Worm (Caenorhabditis elegans): Measurements from ENCODE around the gene let-858.

Gene let-858

DNA sequence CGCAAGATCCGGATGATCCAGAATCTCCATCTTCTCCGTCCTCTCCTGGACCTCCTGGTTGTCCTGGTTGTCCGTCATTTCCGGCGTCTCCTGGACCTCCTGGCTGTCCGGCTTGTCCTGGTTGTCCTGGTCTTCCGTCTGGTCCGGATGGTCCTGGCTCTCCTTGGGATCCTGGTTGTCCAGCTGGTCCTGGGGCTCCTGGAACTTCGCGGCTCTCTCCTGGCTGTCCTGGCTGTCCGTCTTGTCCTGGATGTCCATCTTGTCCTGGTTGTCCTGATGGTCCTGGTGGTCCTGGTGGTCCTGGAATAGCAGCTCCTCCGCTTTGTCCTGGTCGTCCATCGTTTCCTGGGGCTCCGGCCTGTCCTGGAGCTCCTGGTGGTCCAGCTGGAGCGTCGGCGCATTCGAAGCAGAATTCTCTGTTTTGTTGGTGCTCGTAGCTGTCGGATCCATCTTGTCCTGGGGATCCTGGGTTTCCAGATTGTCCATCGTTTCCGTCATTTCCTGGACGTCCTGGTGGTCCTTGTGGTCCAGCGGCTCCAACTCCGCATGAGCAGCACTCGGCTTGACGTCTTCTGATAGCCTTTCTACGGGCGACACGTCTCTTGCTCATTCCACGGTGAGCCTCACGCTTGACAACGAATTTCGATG, 9.5 kb upstream of the let-858 start:
- no peak for TF ChIP-seq lsy-2 (tag; optimal IDR thresholded peaks at IDR 0.05)
- no peak for TF ChIP-seq irx-1 (tag; optimal IDR thresholded peaks at IDR 0.05)
- TF ChIP-seq ets-5 (GFP tag; IDR thresholded peaks at IDR 0.05): no peak
- no peak for TF ChIP-seq nhr-47 (tag; optimal IDR thresholded peaks at IDR 0.05)
- TF ChIP-seq pqm-1 (tag; optimal IDR thresholded peaks at IDR 0.05): no peak
- no peak for TF ChIP-seq ama-1 (optimal IDR thresholded peaks at IDR 0.05)
- no peak for TF ChIP-seq tbx-2 (tag; optimal IDR thresholded peaks at IDR 0.05)
- no peak for TF ChIP-seq mef-2 (tag; optimal IDR thresholded peaks at IDR 0.05)
- TF ChIP-seq rnt-1 (tag; optimal IDR thresholded peaks at IDR 0.05): no peak
- TF ChIP-seq nhr-71 (tag; optimal IDR thresholded peaks at IDR 0.05): no peak
- no peak for TF ChIP-seq zag-1 (tag; optimal IDR thresholded peaks at IDR 0.05)

DNA sequence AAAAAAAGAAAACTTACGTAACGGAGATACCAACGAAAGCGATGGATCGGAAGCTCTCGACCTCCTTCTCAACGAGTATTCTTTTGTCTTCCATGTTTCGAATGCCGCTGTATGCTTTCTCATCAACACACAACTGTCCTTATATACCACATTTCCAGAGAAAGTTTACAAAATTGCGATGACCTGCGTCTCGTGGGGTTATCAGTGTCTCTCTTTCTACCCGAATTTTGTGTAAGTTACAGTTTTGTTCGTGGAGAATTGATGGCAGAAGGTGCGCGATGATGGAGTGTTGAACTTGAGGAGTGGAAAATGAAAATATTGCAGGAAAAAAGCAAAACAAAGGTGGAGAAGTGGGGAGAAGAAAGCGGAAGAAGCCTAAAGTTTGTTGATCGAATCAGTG, 8.5 kb upstream of the let-858 start, which contains the start of gene col-81:
Gene col-81, minus strand, starts transcription at position 101 of the 400 bp plus-strand sequence.
- TF ChIP-seq aly-2 (tag; optimal IDR thresholded peaks at IDR 0.05) (no peak), pag-3 (tag; optimal IDR thresholded peaks at IDR 0.05; ENCODE audit: borderline replicate concordance, insufficient read depth) (no peak), irx-1 (tag; optimal IDR thresholded peaks at IDR 0.05) (no peak), ceh-90 (tag; optimal IDR thresholded peaks at IDR 0.05) (no peak), lin-39 (tag; optimal IDR thresholded peaks at IDR 0.05) (no peak), dsc-1 (tag; optimal IDR thresholded peaks at IDR 0.05) (no peak), lin-15B (tag; optimal IDR thresholded peaks at IDR 0.05) (no peak), ceh-82 (tag; optimal IDR thresholded peaks at IDR 0.05) (no peak), ama-1 (optimal IDR thresholded peaks at IDR 0.05) (no peak), nhr-11 (tag; optimal IDR thresholded peaks at IDR 0.05) (no peak), hlh-4 (tag; optimal IDR thresholded peaks at IDR 0.05) (no peak), nhr-77 (tag; optimal IDR thresholded peaks at IDR 0.05) (no peak), zip-4 (GFP tag; optimal IDR thresholded peaks at IDR 0.05) (no peak)

DNA sequence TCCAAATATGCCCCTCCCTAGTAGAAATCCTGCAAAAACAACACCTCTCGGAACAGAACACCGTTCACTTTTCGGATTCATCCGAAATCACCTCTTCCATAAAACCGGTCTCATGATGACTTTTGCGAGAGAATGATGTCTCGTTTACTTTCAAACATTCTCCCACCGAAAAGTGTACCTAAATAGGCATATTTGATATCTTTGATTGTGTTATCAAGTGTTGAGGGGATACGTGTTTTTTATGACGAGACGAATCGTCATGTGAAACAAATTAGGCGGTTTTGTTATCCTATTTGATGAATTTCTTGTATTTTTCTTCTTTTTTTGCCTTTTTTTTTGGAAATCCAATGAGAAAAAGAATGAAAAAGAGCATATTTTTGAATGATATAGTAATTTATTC, 7.0 kb upstream of the let-858 start:
- TF ChIP-seq lin-15B (tag; optimal IDR thresholded peaks at IDR 0.05): no peak
- TF ChIP-seq pag-3 (tag; optimal IDR thresholded peaks at IDR 0.05; ENCODE audit: borderline replicate concordance, insufficient read depth): peak; percentile 11
- TF ChIP-seq lin-35 (GFP tag; optimal IDR thresholded peaks at IDR 0.05): peak in 1 of 2 experiments; percentile 43
- TF ChIP-seq sup-37 (GFP tag; optimal IDR thresholded peaks at IDR 0.05): no peak
- no peak for TF ChIP-seq aha-1 (tag; optimal IDR thresholded peaks at IDR 0.05)
- TF ChIP-seq elt-2 (tag; optimal IDR thresholded peaks at IDR 0.05): no peak
- TF ChIP-seq ztf-11 (tag; optimal IDR thresholded peaks at IDR 0.05): no peak
- TF ChIP-seq efl-1 (optimal IDR thresholded peaks at IDR 0.05): peak in 1 of 2 experiments; percentile 13
- TF ChIP-seq efl-1 (GFP tag; optimal IDR thresholded peaks at IDR 0.05 in 1 of 2): peak in 1 of 2 experiments; percentile 17
- TF ChIP-seq tbx-2 (tag; optimal IDR thresholded peaks at IDR 0.05): no peak
- no peak for TF ChIP-seq zag-1 (tag; optimal IDR thresholded peaks at IDR 0.05)
- TF ChIP-seq fkh-8 (tag; optimal IDR thresholded peaks at IDR 0.05): no peak
- peak in 1 of 6 experiments; percentile 77 for TF ChIP-seq elt-3 (tag; optimal IDR thresholded peaks at IDR 0.05)
- TF ChIP-seq grh-1 (GFP tag; IDR thresholded peaks at IDR 0.05): 0 out of 2 replicates have a peak, but pooled peaks have one; percentile 7
- TF ChIP-seq C34B4.2 (tag; optimal IDR thresholded peaks at IDR 0.05): no peak
- peak; percentile 37 for TF ChIP-seq lin-14 (GFP tag; optimal IDR thresholded peaks at IDR 0.05)
- TF ChIP-seq mef-2 (tag; optimal IDR thresholded peaks at IDR 0.05): no peak
- no peak for TF ChIP-seq nhr-12 (tag; optimal IDR thresholded peaks at IDR 0.05)
- no peak for TF ChIP-seq vab-15 (tag; optimal IDR thresholded peaks at IDR 0.05)
- peak; percentile 32 for TF ChIP-seq ama-1 (optimal IDR thresholded peaks at IDR 0.05)
- TF ChIP-seq lir-3 (tag; optimal IDR thresholded peaks at IDR 0.05; ENCODE audit: poor library complexity): no peak
- no peak for TF ChIP-seq pqm-1 (tag; optimal IDR thresholded peaks at IDR 0.05)
- TF ChIP-seq nhr-85 (tag): peak; percentile 22
- no peak for TF ChIP-seq snu-23 (GFP tag; optimal IDR thresholded peaks at IDR 0.05)
- no peak for TF ChIP-seq irx-1 (tag; optimal IDR thresholded peaks at IDR 0.05)
